Fruit fly (Drosophila melanogaster) whole organism, prepupa: Measurements from ENCODE around the gene CG3558.

Experiments used
- Blimp-1 ChIP-seq: fragments of 200-800 bp; sonication (Bioruptor generic); optimal IDR thresholded peaks from 3 replicates; lab custom pipeline; 2017; ENCODE audit warnings: missing biosample characterization, missing genetic modification characterization, mild to moderate bottlenecking, moderate library complexity, missing genetic modification reagents
- CG11294 ChIP-seq: fragments of 200-800 bp; sonication (Bioruptor generic); IDR thresholded peaks from 2 replicates; pipeline ENCODE4 v1.3.6; 2022; ENCODE audit warnings: missing biosample characterization, missing genetic modification characterization
- CG11762 ChIP-seq: fragments of 200-800 bp; sonication (Bioruptor generic); optimal IDR thresholded peaks from 3 replicates; lab custom pipeline; 2016; ENCODE audit warnings: missing biosample characterization, missing genetic modification characterization; ENCODE audit not compliant: insufficient read depth
- CG15336 ChIP-seq: fragments of 200-800 bp; sonication (Bioruptor generic); IDR thresholded peaks from 2 replicates; pipeline ENCODE4 v1.3.6; 2022; ENCODE audit warnings: missing biosample characterization, missing genetic modification characterization
- CG1621 ChIP-seq: fragments of 200-800 bp; sonication (Bioruptor generic); optimal IDR thresholded peaks from 3 replicates; lab custom pipeline; 2018; ENCODE audit warnings: missing biosample characterization, mild to moderate bottlenecking, missing genetic modification characterization
- CG16779 ChIP-seq: fragments of 200-800 bp; sonication (Bioruptor generic); optimal IDR thresholded peaks from 3 replicates; lab custom pipeline; 2017; ENCODE audit warnings: missing biosample characterization, mild to moderate bottlenecking, missing genetic modification characterization
- CG31627 ChIP-seq: fragments of 200-800 bp; sonication (Bioruptor generic); optimal IDR thresholded peaks from 3 replicates; lab custom pipeline; 2016; ENCODE audit warnings: missing biosample characterization, missing genetic modification characterization
- CG32006 ChIP-seq: fragments of 200-800 bp; sonication (Bioruptor generic); optimal IDR thresholded peaks from 3 replicates; lab custom pipeline; 2017; ENCODE audit warnings: missing biosample characterization, mild to moderate bottlenecking, missing genetic modification characterization
- CG34406 ChIP-seq: fragments of 200-800 bp; sonication (Bioruptor generic); optimal IDR thresholded peaks from 3 replicates; lab custom pipeline; 2016; ENCODE audit warnings: missing biosample characterization, missing genetic modification characterization
- CG6163 ChIP-seq: fragments of 200-800 bp; sonication (Bioruptor generic); IDR thresholded peaks from 3 replicates; pipeline ENCODE4 v1.3.6; 2022; ENCODE audit warnings: missing biosample characterization, missing genetic modification characterization
- CG6276 ChIP-seq: fragments of 200-800 bp; sonication (Bioruptor generic); optimal IDR thresholded peaks from 2 replicates; lab custom pipeline; 2017; ENCODE audit warnings: missing biosample characterization, mild to moderate bottlenecking, missing genetic modification characterization
- CG7368 ChIP-seq: fragments of 200-800 bp; sonication (Bioruptor generic); optimal IDR thresholded peaks from 3 replicates; lab custom pipeline; 2016; ENCODE audit warnings: missing biosample characterization, missing genetic modification characterization
- CG8119 ChIP-seq: fragments of 200-800 bp; sonication (Bioruptor generic); IDR thresholded peaks from 3 replicates; pipeline ENCODE4 v1.3.6; 2022; ENCODE audit warnings: missing biosample characterization, missing genetic modification characterization
- CG8319 ChIP-seq: fragments of 200-800 bp; sonication (Bioruptor generic); optimal IDR thresholded peaks from 3 replicates; lab custom pipeline; 2016; ENCODE audit warnings: missing biosample characterization, missing genetic modification characterization
- CG9139 ChIP-seq: fragments of 200-800 bp; sonication (Bioruptor generic); optimal IDR thresholded peaks from 3 replicates; lab custom pipeline; 2017; ENCODE audit warnings: missing biosample characterization, mild to moderate bottlenecking, missing genetic modification characterization
- Eip78C ChIP-seq: fragments of 200-800 bp; sonication (Bioruptor generic); peaks from one replicate; lab custom pipeline; 2016; ENCODE audit warnings: missing biosample characterization, missing genetic modification characterization
- Eip93F ChIP-seq: fragments of 200-800 bp; sonication (Bioruptor generic); optimal IDR thresholded peaks from 2 replicates; lab custom pipeline; 2016; ENCODE audit warnings: missing biosample characterization, mild to moderate bottlenecking, missing genetic modification characterization
- Ets96B ChIP-seq: fragments of 200-800 bp; optimal IDR thresholded peaks from 2 replicates; lab custom pipeline; 2019; ENCODE audit warnings: missing biosample characterization, mild to moderate bottlenecking, missing genetic modification characterization, moderate library complexity
- Gug ChIP-seq: fragments of 200-800 bp; sonication (Bioruptor generic); IDR thresholded peaks from 2 replicates; pipeline ENCODE4 v1.3.6; 2022; ENCODE audit warnings: missing biosample characterization, missing genetic modification characterization
- Hr38 ChIP-seq: sonication (Bioruptor generic); optimal IDR thresholded peaks from 2 replicates; lab custom pipeline; 2016; ENCODE audit warnings: missing biosample characterization, missing genetic modification characterization
- Hr39 ChIP-seq: fragments of 200-800 bp; sonication (Bioruptor generic); optimal IDR thresholded peaks from 2 replicates; lab custom pipeline; 2016; ENCODE audit warnings: missing biosample characterization, missing genetic modification characterization
- Hr4 ChIP-seq: fragments of 200-800 bp; sonication (Bioruptor generic); optimal IDR thresholded peaks from 3 replicates; lab custom pipeline; 2016; ENCODE audit warnings: missing biosample characterization, missing genetic modification characterization
- OdsH ChIP-seq: fragments of 200-800 bp; sonication (Bioruptor generic); optimal IDR thresholded peaks from 3 replicates; lab custom pipeline; 2016; ENCODE audit warnings: missing biosample characterization, missing genetic modification characterization
- Sox102F ChIP-seq: fragments of 200-800 bp; sonication (Bioruptor generic); optimal IDR thresholded peaks from 2 replicates; lab custom pipeline; 2016; ENCODE audit warnings: missing biosample characterization, mild to moderate bottlenecking, missing genetic modification characterization
- Sox14 ChIP-seq: fragments of 200-800 bp; sonication (Bioruptor generic); optimal IDR thresholded peaks from 3 replicates; lab custom pipeline; 2016; ENCODE audit warnings: missing biosample characterization, missing genetic modification characterization
- achi ChIP-seq: fragments of 200-800 bp; sonication (Bioruptor generic); optimal IDR thresholded peaks from 3 replicates; lab custom pipeline; 2016; ENCODE audit warnings: missing biosample characterization, missing genetic modification characterization
- acj6 ChIP-seq: fragments of 200-800 bp; sonication (Bioruptor generic); optimal IDR thresholded peaks from 3 replicates; lab custom pipeline; 2016; ENCODE audit warnings: missing biosample characterization, missing genetic modification characterization
- cyc ChIP-seq: fragments of 200-800 bp; sonication (Bioruptor generic); optimal IDR thresholded peaks from 3 replicates; lab custom pipeline; 2016; ENCODE audit warnings: missing biosample characterization, missing genetic modification characterization
- dsx ChIP-seq: fragments of 200-800 bp; optimal IDR thresholded peaks from 3 replicates; lab custom pipeline; 2019; ENCODE audit warnings: missing biosample characterization, mild to moderate bottlenecking, missing genetic modification characterization, moderate library complexity; ENCODE audit not compliant: poor library complexity, severe bottlenecking
- eg ChIP-seq: fragments of 200-800 bp; sonication (Bioruptor generic); IDR thresholded peaks from 3 replicates; pipeline ENCODE4 v1.3.6; 2022; ENCODE audit warnings: missing biosample characterization, missing genetic modification characterization
- esn ChIP-seq: fragments of 200-800 bp; sonication (Bioruptor generic); optimal IDR thresholded peaks from 2 replicates; lab custom pipeline; 2016; ENCODE audit warnings: missing biosample characterization, mild to moderate bottlenecking, missing genetic modification characterization, moderate library complexity
- fd59A ChIP-seq: fragments of 200-800 bp; sonication (Bioruptor generic); optimal IDR thresholded peaks from 2 replicates; lab custom pipeline; 2017; ENCODE audit warnings: missing biosample characterization, mild to moderate bottlenecking, missing genetic modification characterization, missing genetic modification reagents
- fd85E ChIP-seq: fragments of 200-800 bp; sonication (Bioruptor generic); optimal IDR thresholded peaks from 3 replicates; lab custom pipeline; 2016; ENCODE audit warnings: missing biosample characterization, missing genetic modification characterization
- fkh ChIP-seq: fragments of 200-800 bp; sonication (Bioruptor generic); optimal IDR thresholded peaks from 3 replicates; lab custom pipeline; 2017; ENCODE audit warnings: missing biosample characterization, mild to moderate bottlenecking, missing genetic modification characterization, moderate library complexity
- lz ChIP-seq: fragments of 200-800 bp; sonication (Bioruptor generic); optimal IDR thresholded peaks from 3 replicates; lab custom pipeline; 2016; ENCODE audit warnings: missing biosample characterization, missing genetic modification characterization
- net ChIP-seq: fragments of 200-800 bp; sonication (Bioruptor generic); optimal IDR thresholded peaks from 3 replicates; lab custom pipeline; 2016; ENCODE audit warnings: missing biosample characterization, missing genetic modification characterization
- pdm3 ChIP-seq: fragments of 200-800 bp; sonication (Bioruptor generic); optimal IDR thresholded peaks from 3 replicates; lab custom pipeline; 2016; ENCODE audit warnings: missing biosample characterization, missing genetic modification characterization
- salr ChIP-seq, 2 experiments: fragments of 200-800 bp; sonication (Bioruptor generic); optimal IDR thresholded peaks; 3 replicates each; lab custom pipeline; 2016 to 2018; ENCODE audit warnings: missing biosample characterization in 2 of 2, missing genetic modification characterization in 2 of 2, mild to moderate bottlenecking in 1 of 2
- spab ChIP-seq: fragments of 200-800 bp; sonication (Bioruptor generic); optimal IDR thresholded peaks from 2 replicates; lab custom pipeline; 2017; ENCODE audit warnings: missing biosample characterization, mild to moderate bottlenecking, missing genetic modification characterization, missing genetic modification reagents
- ss ChIP-seq, 2 experiments: fragments of 200-800 bp; sonication (Bioruptor generic); optimal IDR thresholded peaks; 2 replicates in 1 of 2; 3 replicates in 1 of 2; lab custom pipeline; 2017 to 2018; ENCODE audit warnings: mild to moderate bottlenecking in 2 of 2, missing biosample characterization in 2 of 2, missing genetic modification characterization in 2 of 2, moderate library complexity in 1 of 2
- svp ChIP-seq: fragments of 200-800 bp; sonication (Bioruptor generic); peaks from one replicate; lab custom pipeline; 2016; ENCODE audit warnings: missing biosample characterization, missing genetic modification characterization
- vri ChIP-seq: fragments of 200-800 bp; sonication (Bioruptor generic); optimal IDR thresholded peaks from 3 replicates; lab custom pipeline; 2016; ENCODE audit warnings: missing biosample characterization, mild to moderate bottlenecking, missing genetic modification characterization

Gene CG3558

DNA sequence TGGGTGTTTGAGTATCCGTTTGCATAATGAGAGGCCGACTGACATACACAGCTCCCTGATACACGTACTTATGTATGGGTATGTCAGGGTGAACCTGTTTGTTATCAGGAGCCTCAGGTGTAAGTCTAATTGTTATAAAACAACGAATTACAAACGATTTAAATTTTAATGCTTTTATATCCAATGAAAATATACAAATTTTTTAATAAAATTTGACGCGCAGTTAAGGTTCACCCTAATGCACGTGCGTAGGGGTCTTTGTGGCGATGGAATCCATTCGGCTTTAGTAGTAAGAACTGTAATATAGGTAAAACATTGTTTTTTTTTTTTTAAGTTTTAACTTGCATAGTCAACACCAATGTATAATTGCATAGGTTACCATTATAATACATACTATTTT is 48.2 kb upstream of the CG3558 start (continued):
- TF ChIP-seq acj6 (GFP tag; lab: Kevin White, UChicago) (peak; percentile 68), Hr4 (GFP tag; lab: Kevin White, UChicago) (peak; percentile 57), CG15336 (peak; percentile 65), lz (GFP tag; lab: Kevin White, UChicago) (peak; percentile 58), pdm3 (peak; percentile 68), spab (no peak), CG1621 (tag; lab: Kevin White, UChicago) (peak; percentile 12), CG7368 (peak; percentile 7), CG6276 (GFP tag; lab: Kevin White, UChicago) (peak; percentile 23), ss (GFP tag; optimal IDR thresholded peaks at IDR 0.05; lab: Kevin White, UChicago) (peak in 1 of 2 experiments; percentile 13)

DNA sequence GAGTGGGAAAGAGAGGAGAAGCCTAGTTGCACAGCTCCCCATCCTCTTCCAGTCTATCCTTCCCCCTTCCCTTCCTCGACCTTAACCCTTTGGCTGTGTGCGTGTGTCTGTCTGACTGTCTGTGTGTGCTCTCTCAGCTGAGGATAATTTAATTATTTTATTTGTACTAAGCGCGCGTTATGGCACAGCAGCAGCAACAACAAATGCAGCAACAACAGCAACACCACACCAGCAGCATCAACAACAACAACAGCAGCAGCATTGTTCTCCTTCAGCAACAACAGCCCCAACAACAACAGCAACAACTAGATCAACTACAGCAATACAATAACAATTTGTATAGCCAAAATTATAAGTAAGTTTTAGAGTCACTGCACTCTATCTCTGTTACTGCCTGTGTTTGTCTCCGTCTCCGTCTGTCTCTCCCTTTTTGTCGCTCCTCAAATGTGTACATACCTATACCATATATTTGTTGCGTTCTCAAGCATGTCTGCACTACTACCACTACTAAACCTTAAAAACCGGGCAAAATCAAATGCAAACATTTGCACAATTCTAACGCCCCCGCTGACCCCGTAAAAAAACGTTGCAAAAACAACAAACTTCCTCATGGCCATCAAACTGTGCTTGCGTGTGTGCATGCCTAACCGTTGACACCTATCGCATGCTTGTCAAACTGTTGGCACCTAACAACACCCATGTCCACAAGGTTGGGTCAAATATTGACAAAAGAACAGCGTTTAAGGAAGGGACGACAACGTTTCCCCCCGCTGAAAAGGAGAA is 47.0 kb upstream of the CG3558 start:
- TF ChIP-seq Eip93F (GFP tag; lab: Kevin White, UChicago), result no peak
- peak; percentile 74 for TF ChIP-seq svp (GFP tag; lab: Kevin White, UChicago)
- TF ChIP-seq Sox14, result no peak
- TF ChIP-seq Hr4 (GFP tag; lab: Kevin White, UChicago), result no peak
- peak; percentile 52 for TF ChIP-seq fkh (GFP tag; lab: Kevin White, UChicago)
- TF ChIP-seq Hr39 (GFP tag; lab: Kevin White, UChicago), result no peak
- TF ChIP-seq, all 60 proteins: peak for 2

DNA sequence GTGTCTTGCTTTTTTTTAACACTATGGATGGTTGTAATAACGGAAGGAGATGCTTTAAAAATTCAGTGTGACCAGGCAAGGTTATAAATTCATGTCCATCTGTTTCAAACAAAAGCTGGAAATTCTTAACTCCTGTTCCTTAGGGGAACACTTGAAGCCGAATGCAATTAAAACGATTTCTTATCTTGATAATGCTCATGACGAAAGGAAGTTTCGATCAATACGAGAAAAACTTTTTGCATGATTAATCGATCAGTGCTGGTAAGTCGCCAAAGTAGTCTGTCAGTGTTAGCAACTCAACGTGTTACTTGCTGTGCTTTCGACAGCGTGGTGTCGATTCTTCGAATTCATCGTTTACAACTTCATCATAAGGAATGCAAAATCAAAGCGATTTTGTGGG is 38.2 kb upstream of the CG3558 start, which contains the start of gene Rbp9:
Gene Rbp9 (plus strand): TSS at position 291 of the 400 bp plus-strand sequence.
- TF ChIP-seq fd85E (no peak), fd59A (no peak), salr (GFP tag; optimal IDR thresholded peaks at IDR 0.05; lab: Kevin White, UChicago) (no peak), OdsH (GFP tag; lab: Kevin White, UChicago) (no peak), CG11294 (no peak), ss (GFP tag; optimal IDR thresholded peaks at IDR 0.05; lab: Kevin White, UChicago) (no peak), Eip93F (GFP tag; lab: Kevin White, UChicago) (no peak), CG6276 (GFP tag; lab: Kevin White, UChicago) (no peak), CG34406 (GFP tag; lab: Kevin White, UChicago) (no peak), CG8319 (GFP tag; lab: Kevin White, UChicago) (no peak), CG9139 (no peak), CG11762 (GFP tag; lab: Kevin White, UChicago) (no peak), svp (GFP tag; lab: Kevin White, UChicago) (no peak), CG31627 (GFP tag; lab: Kevin White, UChicago) (no peak), CG15336 (no peak), esn (GFP tag; lab: Kevin White, UChicago) (no peak), Sox14 (no peak)
- TF ChIP-seq, all 60 proteins: peak for 0

DNA sequence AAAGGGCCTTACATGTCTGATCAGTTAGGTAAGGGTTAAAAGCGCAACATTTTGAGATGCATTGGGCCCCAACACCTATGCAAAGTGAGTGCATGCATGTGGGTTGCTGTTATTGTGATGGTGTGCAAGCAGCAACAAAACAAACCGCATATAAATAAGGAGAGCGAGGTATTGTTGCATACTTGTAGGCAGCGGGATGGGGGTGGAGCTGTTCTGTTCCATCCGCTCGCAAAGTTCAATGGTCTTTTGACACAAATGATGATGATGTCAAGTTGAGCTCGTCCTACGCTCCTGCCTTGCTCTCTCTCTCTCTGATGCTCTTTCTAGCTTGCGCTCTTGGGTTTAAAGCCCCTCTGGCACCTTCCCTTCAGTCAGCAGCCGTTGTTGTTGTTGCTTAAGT is 37.0 kb upstream of the CG3558 start:
- TF ChIP-seq pdm3, result no peak
- TF ChIP-seq, all 60 proteins: peak for 0

DNA sequence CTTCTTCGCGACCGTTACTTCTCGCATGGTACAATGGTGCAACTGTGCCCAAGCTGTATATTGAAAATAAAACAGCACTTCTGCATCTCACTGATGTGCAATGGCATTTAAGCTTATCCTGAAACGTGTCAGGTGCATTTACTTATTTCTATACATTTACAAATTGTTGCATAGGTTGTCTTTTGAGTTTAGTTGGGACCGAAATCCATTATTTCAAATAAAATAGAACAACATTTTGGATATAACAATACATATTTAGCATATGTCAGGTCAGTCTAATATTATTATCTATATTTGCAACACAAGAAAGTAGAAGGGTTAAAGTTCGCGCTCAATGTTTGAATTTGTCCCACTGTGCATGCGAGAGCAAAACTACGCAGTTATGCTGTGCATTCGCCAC is 36.3 kb upstream of the CG3558 start:
- peak; percentile 54; the same call in 2 of the 3 replicates for TF ChIP-seq CG8119
- peak; percentile 66 for TF ChIP-seq dsx (GFP tag; lab: Kevin White, UChicago)
- TF ChIP-seq achi (GFP tag; lab: Kevin White, UChicago), result peak; percentile 56
- TF ChIP-seq Ets96B (tag; lab: Kevin White, UChicago), result peak; percentile 68
- TF ChIP-seq Blimp-1 (GFP tag; lab: Kevin White, UChicago), result no peak
- TF ChIP-seq eg (GFP tag; lab: Robert Waterston, UW), result 0 out of 3 replicates have a peak, but pooled peaks have one; percentile 45
- peak; percentile 91 for TF ChIP-seq Eip78C (GFP tag; lab: Kevin White, UChicago)
- TF ChIP-seq CG31627 (GFP tag; lab: Kevin White, UChicago), result no peak
- TF ChIP-seq Sox102F (GFP tag; lab: Kevin White, UChicago), result peak; percentile 24
- peak; percentile 20; the same call in 1 of the 2 replicates for TF ChIP-seq Gug
- no peak for TF ChIP-seq CG11294
- TF ChIP-seq CG6163 (GFP tag; lab: Robert Waterston, UW), result no peak; the same call in 2 of the 3 replicates
- TF ChIP-seq vri (GFP tag; lab: Kevin White, UChicago), result no peak
- TF ChIP-seq CG32006 (GFP tag; lab: Kevin White, UChicago), result peak; percentile 83
- no peak for TF ChIP-seq Hr38 (GFP tag; lab: Kevin White, UChicago)
- no peak for TF ChIP-seq cyc (GFP tag; lab: Kevin White, UChicago)
- TF ChIP-seq CG16779, result peak; percentile 1
- peak; percentile 57 for TF ChIP-seq acj6 (GFP tag; lab: Kevin White, UChicago)
- peak; percentile 44 for TF ChIP-seq net (GFP tag; lab: Kevin White, UChicago)
- TF ChIP-seq lz (GFP tag; lab: Kevin White, UChicago), result peak; percentile 35
- TF ChIP-seq fd59A, result peak; percentile 62
- TF ChIP-seq CG7368, result peak; percentile 36
